Fruit fly (Drosophila melanogaster) whole organism, embryonic: ENCODE measurements around the gene CG14995.

Experiments
- CG11247 ChIP-seq: fragments of 200-800 bp; sonication (Bioruptor generic); IDR thresholded peaks from 2 replicates; pipeline ENCODE4 v1.3.6; 2022; ENCODE audit warnings: missing biosample characterization, missing genetic modification characterization
- CG12769 ChIP-seq: fragments of 200-800 bp; sonication (Bioruptor generic); optimal IDR thresholded peaks from 2 replicates; lab custom pipeline; 2019; ENCODE audit warnings: missing biosample characterization, mild to moderate bottlenecking, missing genetic modification characterization, moderate library complexity
- CG13296 ChIP-seq: fragments of 200-800 bp; sonication (Bioruptor generic); optimal IDR thresholded peaks from 3 replicates; lab custom pipeline; 2018; ENCODE audit warnings: missing biosample characterization, mild to moderate bottlenecking, missing genetic modification characterization
- CG14014 ChIP-seq: fragments of 200-800 bp; sonication (Bioruptor generic); IDR thresholded peaks from 2 replicates; pipeline ENCODE4 v1.3.6; 2022; ENCODE audit warnings: missing biosample characterization, missing genetic modification characterization
- CG14965 ChIP-seq: fragments of 200-800 bp; sonication (Bioruptor generic); optimal IDR thresholded peaks from 2 replicates; lab custom pipeline; 2016; ENCODE audit warnings: missing biosample characterization, missing genetic modification characterization, borderline replicate concordance
- CG16863 ChIP-seq: fragments of 200-800 bp; sonication (Bioruptor generic); optimal IDR thresholded peaks from 3 replicates; lab custom pipeline; 2016; ENCODE audit warnings: missing biosample characterization, missing genetic modification characterization
- CG17361 ChIP-seq: fragments of 200-800 bp; sonication (Bioruptor generic); IDR thresholded peaks from 3 replicates; pipeline ENCODE4 v1.3.6; 2022; ENCODE audit warnings: missing biosample characterization, missing genetic modification characterization
- CG2120 ChIP-seq: fragments of 200-800 bp; sonication (Bioruptor generic); optimal IDR thresholded peaks from 3 replicates; lab custom pipeline; 2016; ENCODE audit warnings: missing biosample characterization, missing genetic modification characterization
- CG2199 ChIP-seq: fragments of 200-800 bp; sonication (Bioruptor generic); IDR thresholded peaks from 3 replicates; pipeline ENCODE4 v1.3.6; 2022; ENCODE audit warnings: missing biosample characterization, missing genetic modification characterization
- CG31388 ChIP-seq: fragments of 200-800 bp; sonication (Bioruptor generic); optimal IDR thresholded peaks from 2 replicates; lab custom pipeline; 2016; ENCODE audit warnings: missing biosample characterization, missing genetic modification characterization
- CG3407 ChIP-seq: fragments of 200-800 bp; sonication (Bioruptor generic); optimal IDR thresholded peaks from 2 replicates; lab custom pipeline; 2018; ENCODE audit warnings: missing biosample characterization, mild to moderate bottlenecking, missing genetic modification characterization
- CG4282 ChIP-seq: fragments of 200-800 bp; sonication (Bioruptor generic); optimal IDR thresholded peaks from 2 replicates; lab custom pipeline; 2016; ENCODE audit warnings: missing biosample characterization, missing genetic modification characterization
- CG4404 ChIP-seq: fragments of 200-800 bp; sonication (Bioruptor generic); IDR thresholded peaks from 2 replicates; pipeline ENCODE4 v1.3.6; 2022; ENCODE audit warnings: missing biosample characterization, missing genetic modification characterization
- CG5180 ChIP-seq: fragments of 200-800 bp; sonication (Bioruptor generic); optimal IDR thresholded peaks from 3 replicates; lab custom pipeline; 2017; ENCODE audit warnings: missing biosample characterization, missing genetic modification characterization, mild to moderate bottlenecking, moderate library complexity, missing genetic modification reagents
- CG6254 ChIP-seq: fragments of 200-800 bp; sonication (Bioruptor generic); optimal IDR thresholded peaks from 3 replicates; lab custom pipeline; 2017; ENCODE audit warnings: mild to moderate bottlenecking, missing biosample characterization, missing genetic modification reagents, missing genetic modification characterization
- CG8089 ChIP-seq: fragments of 200-800 bp; sonication (Bioruptor generic); optimal IDR thresholded peaks from 3 replicates; lab custom pipeline; 2016; ENCODE audit warnings: missing biosample characterization, missing genetic modification characterization
- CG8388 ChIP-seq: fragments of 200-800 bp; sonication (Bioruptor generic); optimal IDR thresholded peaks from 2 replicates; lab custom pipeline; 2019; ENCODE audit warnings: missing biosample characterization, mild to moderate bottlenecking, missing genetic modification characterization, moderate library complexity
- CG9876 ChIP-seq: fragments of 200-800 bp; sonication (Bioruptor generic); optimal IDR thresholded peaks from 2 replicates; lab custom pipeline; 2016; ENCODE audit warnings: missing biosample characterization, missing genetic modification characterization
- CTCF ChIP-seq: fragments of 200-800 bp; sonication (Bioruptor generic); optimal IDR thresholded peaks from 2 replicates; lab custom pipeline; 2017; ENCODE audit warnings: missing biosample characterization, mild to moderate bottlenecking, missing genetic modification characterization, moderate library complexity
- D19A ChIP-seq: fragments of 200-800 bp; optimal IDR thresholded peaks from 3 replicates; lab custom pipeline; 2019; ENCODE audit warnings: missing biosample characterization, mild to moderate bottlenecking, missing genetic modification characterization, moderate library complexity
- D19B ChIP-seq: fragments of 200-800 bp; sonication (Bioruptor generic); optimal IDR thresholded peaks from 2 replicates; lab custom pipeline; 2017; ENCODE audit warnings: missing biosample characterization, mild to moderate bottlenecking, missing genetic modification characterization
- Dfd ChIP-seq, 2 experiments: fragments of >200 bp; optimal IDR thresholded peaks; 2 replicates each; lab custom pipeline; 2017; ENCODE audit warnings: missing biosample characterization in 2 of 2, missing genetic modification characterization in 2 of 2
- Dip2 ChIP-seq: fragments of 200-800 bp; sonication (Bioruptor generic); IDR thresholded peaks from 2 replicates; pipeline ENCODE4 v1.3.6; 2022; ENCODE audit warnings: missing biosample characterization, missing genetic modification characterization
- E2f2 ChIP-seq: fragments of 200-800 bp; sonication (Bioruptor generic); IDR thresholded peaks from 2 replicates; pipeline ENCODE4 v1.3.6; 2022; ENCODE audit warnings: missing biosample characterization, missing genetic modification characterization
- GATAe ChIP-seq: fragments of 200-800 bp; sonication (Bioruptor generic); conservative IDR thresholded peaks from 2 replicates; pipeline ENCODE4 v1.3.6; 2022; ENCODE audit warnings: missing biosample characterization, missing genetic modification characterization
- Hsf ChIP-seq: fragments of 200-800 bp; sonication (Bioruptor generic); optimal IDR thresholded peaks from 3 replicates; lab custom pipeline; 2016; ENCODE audit warnings: missing biosample characterization, missing genetic modification characterization
- Lhr ChIP-seq: fragments of 200-800 bp; sonication (Bioruptor generic); optimal IDR thresholded peaks from 3 replicates; lab custom pipeline; 2017; ENCODE audit warnings: mild to moderate bottlenecking, missing biosample characterization, missing genetic modification reagents, missing genetic modification characterization
- Max ChIP-seq: fragments of 200-800 bp; sonication (Bioruptor generic); optimal IDR thresholded peaks from 2 replicates; lab custom pipeline; 2016; ENCODE audit warnings: missing biosample characterization, mild to moderate bottlenecking, missing genetic modification characterization
- Med ChIP-seq: fragments of 200-800 bp; sonication (Bioruptor generic); peaks from one replicate; lab custom pipeline; 2016; ENCODE audit warnings: missing biosample characterization, missing genetic modification characterization, mild to moderate bottlenecking, inconsistent platforms, moderate library complexity
- Pdp1 ChIP-seq, 2 experiments: fragments of 200-800 bp; sonication (Bioruptor generic); optimal IDR thresholded peaks; 3 replicates each; lab custom pipeline; 2016; ENCODE audit warnings: missing biosample characterization in 2 of 2, missing genetic modification characterization in 2 of 2, mild to moderate bottlenecking in 1 of 2, moderate library complexity in 1 of 2
- Taf1 ChIP-seq: fragments of 200-800 bp; sonication (Bioruptor generic); IDR thresholded peaks from 2 replicates; pipeline ENCODE4 v1.3.6; 2022; ENCODE audit warnings: missing biosample characterization, missing genetic modification characterization
- Trl ChIP-seq, 3 experiments: fragments of >200 bp in 2 of 3; fragments of 200-800 bp in 1 of 3; sonication (Bioruptor generic) in 1 of 3; optimal IDR thresholded peaks; 2 replicates in 1 of 3; 3 replicates in 2 of 3; lab custom pipeline; 2016 to 2017; ENCODE audit warnings: missing biosample characterization in 1 of 3, missing genetic modification characterization in 1 of 3
- Usf ChIP-seq: fragments of 200-800 bp; sonication (Bioruptor generic); optimal IDR thresholded peaks from 2 replicates; lab custom pipeline; 2017; ENCODE audit warnings: missing genotype, missing biosample characterization, missing genetic modification characterization
- al ChIP-seq: fragments of 200-800 bp; sonication (Bioruptor generic); IDR thresholded peaks from 2 replicates; pipeline ENCODE4 v1.3.6; 2022; ENCODE audit warnings: missing biosample characterization, missing genetic modification characterization
- cas ChIP-seq: fragments of 200-800 bp; sonication (Bioruptor generic); IDR thresholded peaks from 2 replicates; pipeline ENCODE4 v1.3.6; 2022; ENCODE audit warnings: missing biosample characterization, missing genetic modification characterization
- ci ChIP-seq: fragments of 200-800 bp; sonication (Bioruptor generic); IDR thresholded peaks from 3 replicates; pipeline ENCODE4 v1.3.6; 2022; ENCODE audit warnings: missing biosample characterization, missing genetic modification characterization
- crol ChIP-seq: fragments of 200-800 bp; sonication (Bioruptor generic); IDR thresholded peaks from 2 replicates; pipeline ENCODE4 v1.3.6; 2022; ENCODE audit warnings: missing biosample characterization, missing genetic modification characterization
- cwo ChIP-seq: fragments of 200-800 bp; sonication (Bioruptor generic); optimal IDR thresholded peaks from 3 replicates; lab custom pipeline; 2017; ENCODE audit warnings: missing biosample characterization, missing genetic modification characterization, mild to moderate bottlenecking, moderate library complexity, missing genetic modification reagents
- ewg ChIP-seq: fragments of 200-800 bp; sonication (Bioruptor generic); optimal IDR thresholded peaks from 3 replicates; lab custom pipeline; 2017; ENCODE audit warnings: mild to moderate bottlenecking, missing biosample characterization, missing genetic modification reagents, missing genetic modification characterization
- gsb-n ChIP-seq: fragments of 200-800 bp; sonication (Bioruptor generic); optimal IDR thresholded peaks from 3 replicates; lab custom pipeline; 2018; ENCODE audit warnings: missing biosample characterization, mild to moderate bottlenecking, missing genetic modification characterization
- hth ChIP-seq: fragments of >200 bp; optimal IDR thresholded peaks from 2 replicates; lab custom pipeline; 2017; ENCODE audit warnings: inconsistent platforms
- lov ChIP-seq, 2 experiments: fragments of 200-800 bp in 1 of 2; fragments of >200 bp in 1 of 2; sonication (Bioruptor generic) in 1 of 2; IDR thresholded peaks in 1 of 2; optimal IDR thresholded peaks in 1 of 2; 2 replicates in 1 of 2; 3 replicates in 1 of 2; pipeline versions ENCODE4 v1.3.6 to Lab custom; 2017 to 2022; ENCODE audit warnings: missing biosample characterization in 1 of 2, missing genetic modification characterization in 1 of 2
- nerfin-1 ChIP-seq: fragments of 200-800 bp; sonication (Bioruptor generic); optimal IDR thresholded peaks from 3 replicates; lab custom pipeline; 2019; ENCODE audit warnings: missing biosample characterization, mild to moderate bottlenecking, missing genetic modification characterization, moderate library complexity
- nmo ChIP-seq: fragments of 200-800 bp; sonication (Bioruptor generic); optimal IDR thresholded peaks from 2 replicates; lab custom pipeline; 2018; ENCODE audit warnings: missing biosample characterization, mild to moderate bottlenecking, missing genetic modification characterization, moderate library complexity
- phol ChIP-seq: fragments of 200-800 bp; sonication (Bioruptor generic); optimal IDR thresholded peaks from 3 replicates; lab custom pipeline; 2018; ENCODE audit warnings: missing biosample characterization, mild to moderate bottlenecking, missing genetic modification characterization, moderate library complexity
- pros ChIP-seq: fragments of 200-800 bp; sonication (Bioruptor generic); optimal IDR thresholded peaks from 3 replicates; lab custom pipeline; 2019; ENCODE audit warnings: missing biosample characterization, mild to moderate bottlenecking, missing genetic modification characterization, moderate library complexity
- row ChIP-seq: fragments of 200-800 bp; sonication (Bioruptor generic); IDR thresholded peaks from 3 replicates; pipeline ENCODE4 v1.3.6; 2022; ENCODE audit warnings: missing biosample characterization, missing genetic modification characterization
- sd ChIP-seq: fragments of 200-800 bp; sonication (Bioruptor generic); optimal IDR thresholded peaks from 3 replicates; lab custom pipeline; 2018; ENCODE audit warnings: missing biosample characterization, mild to moderate bottlenecking, missing genetic modification characterization, moderate library complexity
- sens ChIP-seq: fragments of 200-800 bp; sonication (Bioruptor generic); peaks from one replicate; lab custom pipeline; 2016; ENCODE audit warnings: missing biosample characterization, missing genetic modification characterization
- sens-2 ChIP-seq: fragments of 200-800 bp; sonication (Bioruptor generic); IDR thresholded peaks from 2 replicates; pipeline ENCODE4 v1.3.6; 2022; ENCODE audit warnings: missing biosample characterization, missing genetic modification characterization
- twi ChIP-seq: fragments of 200-800 bp; optimal IDR thresholded peaks from 2 replicates; lab custom pipeline; 2019; ENCODE audit warnings: missing biosample characterization, mild to moderate bottlenecking, missing genetic modification characterization, moderate library complexity
- vvl ChIP-seq: fragments of 200-800 bp; sonication (Bioruptor generic); IDR thresholded peaks from 2 replicates; pipeline ENCODE4 v1.3.6; 2022; ENCODE audit warnings: missing biosample characterization, missing genetic modification characterization

CG14995 gene

dm6 chr3L:4096546-4096945 is 6.5 kb downstream of the CG14995 start:
- no peak for TF ChIP-seq Dip2 (GFP tag; lab: Robert Waterston, UW)
- TF ChIP-seq Hsf (GFP tag; lab: Kevin White, UChicago): no peak
- no peak for TF ChIP-seq CG9876 (GFP tag; lab: Kevin White, UChicago)
- no peak for TF ChIP-seq lov (optimal IDR thresholded peaks at IDR 0.05; lab: Kevin White, UChicago)
- no peak for TF ChIP-seq lov (GFP tag; IDR thresholded peaks at IDR 0.05; lab: Robert Waterston, UW)
- TF ChIP-seq cwo: peak; percentile 31
- no peak for TF ChIP-seq CG4282 (GFP tag; lab: Kevin White, UChicago)
- no peak for TF ChIP-seq Dfd (GFP tag; optimal IDR thresholded peaks at IDR 0.05; lab: Kevin White, UChicago)
- peak; percentile 39; the same call in 1 of the 3 replicates for TF ChIP-seq ci (GFP tag; lab: Robert Waterston, UW)
- no peak for TF ChIP-seq GATAe (GFP tag; lab: Robert Waterston, UW)
- no peak for TF ChIP-seq E2f2 (GFP tag; lab: Robert Waterston, UW)
- peak; percentile 47; the same call in 1 of the 2 replicates for TF ChIP-seq vvl (GFP tag; lab: Robert Waterston, UW)
- no peak for TF ChIP-seq CG8388
- no peak for TF ChIP-seq CG17361
- TF ChIP-seq Usf: no peak
- TF ChIP-seq cas (GFP tag; lab: Robert Waterston, UW): no peak
- no peak for TF ChIP-seq CG2120
- no peak for TF ChIP-seq CG3407 (GFP tag; lab: Kevin White, UChicago)
- peak; percentile 96 for TF ChIP-seq CG5180 (GFP tag; lab: Kevin White, UChicago)
- no peak for TF ChIP-seq sens-2 (GFP tag; lab: Robert Waterston, UW)
- peak; percentile 55 for TF ChIP-seq pros (GFP tag; lab: Kevin White, UChicago)
- TF ChIP-seq CTCF (GFP tag; lab: Kevin White, UChicago): no peak
- no peak for TF ChIP-seq ewg
- no peak for TF ChIP-seq CG31388 (GFP tag; lab: Kevin White, UChicago)
- TF ChIP-seq row (GFP tag; lab: Robert Waterston, UW): no peak
- no peak for TF ChIP-seq CG14965 (GFP tag; lab: Kevin White, UChicago)
- TF ChIP-seq Max (GFP tag; lab: Kevin White, UChicago): no peak
- TF ChIP-seq sd: peak; percentile 28
- TF ChIP-seq CG2199: 0 out of 3 replicates have a peak, but pooled peaks have one; percentile 59
- no peak for TF ChIP-seq D19B
- no peak for TF ChIP-seq CG6254 (GFP tag; lab: Kevin White, UChicago)
- no peak for TF ChIP-seq nerfin-1 (tag; lab: Kevin White, UChicago)
- no peak for TF ChIP-seq Lhr (GFP tag; lab: Kevin White, UChicago)
- TF ChIP-seq CG4404 (GFP tag; lab: Robert Waterston, UW): no peak
- peak; percentile 95 for TF ChIP-seq crol (GFP tag; lab: Robert Waterston, UW)
- no peak for TF ChIP-seq CG14014
- TF ChIP-seq Taf1 (GFP tag; lab: Robert Waterston, UW): no peak
- TF ChIP-seq CG11247 (GFP tag; lab: Robert Waterston, UW): no peak
- peak; percentile 8 for TF ChIP-seq twi (tag; lab: Kevin White, UChicago)
- no peak for TF ChIP-seq phol
- TF ChIP-seq al: no peak
- peak; percentile 80 for TF ChIP-seq Med
- TF ChIP-seq D19A: no peak
- TF ChIP-seq hth: no peak
- TF ChIP-seq Trl (optimal IDR thresholded peaks at IDR 0.05; lab: Kevin White, UChicago): no peak
- TF ChIP-seq Trl (GFP tag; optimal IDR thresholded peaks at IDR 0.05; lab: Kevin White, UChicago): no peak
- TF ChIP-seq Pdp1 (GFP tag; optimal IDR thresholded peaks at IDR 0.05; lab: Kevin White, UChicago): peak in 1 of 2 experiments; percentile 31
- TF ChIP-seq CG8089 (GFP tag; lab: Kevin White, UChicago): no peak
- no peak for TF ChIP-seq gsb-n (tag; lab: Kevin White, UChicago)
- peak; percentile 27 for TF ChIP-seq sens
- TF ChIP-seq CG16863 (GFP tag; lab: Kevin White, UChicago): no peak
- TF ChIP-seq nmo: no peak
- TF ChIP-seq CG13296 (GFP tag; lab: Kevin White, UChicago): no peak
- peak; percentile 53 for TF ChIP-seq CG12769 (tag; lab: Kevin White, UChicago)
